Fruit fly (Drosophila melanogaster) Kc167 (cell line): ENCODE data around the gene CG14826.

Experiments used
- Sin3A ChIP-seq: fragments of >200 bp; optimal IDR thresholded peaks from 2 replicates; lab custom pipeline; 2018; ENCODE audit warnings: missing external identifiers
- h ChIP-seq: fragments of >200 bp; optimal IDR thresholded peaks from 3 replicates; lab custom pipeline; 2018; ENCODE audit warnings: missing external identifiers
- insv ChIP-seq: fragments of >200 bp; optimal IDR thresholded peaks from 3 replicates; lab custom pipeline; 2018; ENCODE audit warnings: missing external identifiers
- psq ChIP-seq: fragments of >200 bp; optimal IDR thresholded peaks from 2 replicates; lab custom pipeline; 2017; ENCODE audit warnings: missing external identifiers
- ttk ChIP-seq: sonication (Bioruptor generic); optimal IDR thresholded peaks from 2 replicates; lab custom pipeline; 2017; ENCODE audit warnings: missing external identifiers

- no peak for TF ChIP-seq psq (lab: Kevin White, UChicago)
- TF ChIP-seq h (lab: Kevin White, UChicago) = no peak
- TF ChIP-seq insv (lab: Kevin White, UChicago) = no peak
- no peak for TF ChIP-seq Sin3A
- TF ChIP-seq ttk = no peak
Observed at dm6 chr3L:7249167-7249566, 14.9 kb downstream of the CG14826 start, which contains the start of gene Cdc27.
